Worm (Caenorhabditis elegans) whole organism, late embryonic: ENCODE results near the gene dhs-25.

Source experiments
- C08G9.2 ChIP-seq: sonication (generic microtip); optimal IDR thresholded peaks from 2 replicates; lab custom pipeline; 2016; ENCODE audit warnings: mild to moderate bottlenecking, missing genetic modification characterization, moderate library complexity, missing compliant biosample characterization
- C38D4.7 ChIP-seq: fragments of 200-800 bp; sonication (Bioruptor generic); optimal IDR thresholded peaks from 2 replicates; lab custom pipeline; 2018; ENCODE audit warnings: mild to moderate bottlenecking, missing genetic modification characterization, moderate library complexity, missing compliant biosample characterization
- F13H6.1 ChIP-seq: sonication (generic microtip); optimal IDR thresholded peaks from 2 replicates; lab custom pipeline; 2016; ENCODE audit warnings: missing genetic modification characterization, missing compliant biosample characterization
- K02D7.2 ChIP-seq: sonication (generic microtip); optimal IDR thresholded peaks from 2 replicates; lab custom pipeline; 2017; ENCODE audit warnings: mild to moderate bottlenecking, missing genetic modification characterization, missing compliant biosample characterization
- K09A11.1 ChIP-seq: sonication (generic microtip); optimal IDR thresholded peaks from 2 replicates; lab custom pipeline; 2017; ENCODE audit warnings: antibody characterized with exemption, mild to moderate bottlenecking, missing genetic modification characterization, missing compliant biosample characterization; ENCODE audit not compliant: insufficient read depth
- T23F11.4 ChIP-seq: fragments of 200-800 bp; sonication (Bioruptor generic); optimal IDR thresholded peaks from 2 replicates; lab custom pipeline; 2018; ENCODE audit warnings: mild to moderate bottlenecking, missing genetic modification characterization, missing compliant biosample characterization
- Y22D7AL.16 ChIP-seq: sonication (generic microtip); optimal IDR thresholded peaks from 2 replicates; lab custom pipeline; 2016; ENCODE audit warnings: missing genetic modification characterization, missing compliant biosample characterization
- ahr-1 ChIP-seq: sonication (generic microtip); optimal IDR thresholded peaks from 2 replicates; lab custom pipeline; 2016; ENCODE audit warnings: missing genetic modification characterization, missing compliant biosample characterization
- ceh-19 ChIP-seq: fragments of 200-800 bp; sonication (Bioruptor generic); optimal IDR thresholded peaks from 2 replicates; lab custom pipeline; 2018; ENCODE audit warnings: mild to moderate bottlenecking, missing genetic modification characterization, missing compliant biosample characterization
- ceh-22 ChIP-seq: sonication (generic microtip); optimal IDR thresholded peaks from 2 replicates; lab custom pipeline; 2017; ENCODE audit warnings: missing biosample characterization, missing genetic modification characterization
- ceh-30 ChIP-seq: fragments of 150-350 bp; optimal IDR thresholded peaks from 2 replicates; lab custom pipeline; 2014; ENCODE audit warnings: missing biosample characterization, missing genetic modification characterization
- ceh-31 ChIP-seq: sonication (generic microtip); optimal IDR thresholded peaks from 2 replicates; lab custom pipeline; 2016; ENCODE audit warnings: missing genetic modification characterization, missing compliant biosample characterization
- ceh-34 ChIP-seq: sonication (generic microtip); optimal IDR thresholded peaks from 2 replicates; lab custom pipeline; 2016; ENCODE audit warnings: mild to moderate bottlenecking, missing genetic modification characterization, missing compliant biosample characterization
- ceh-45 ChIP-seq: fragments of 200-800 bp; sonication (Bioruptor generic); IDR thresholded peaks from 2 replicates; pipeline ENCODE4 v1.3.6; 2022; ENCODE audit warnings: missing genetic modification reagents, missing genetic modification characterization, missing compliant biosample characterization
- ceh-9 ChIP-seq: sonication (generic microtip); optimal IDR thresholded peaks from 2 replicates; lab custom pipeline; 2016; ENCODE audit warnings: mild to moderate bottlenecking, missing genetic modification characterization, inconsistent platforms, missing compliant biosample characterization
- che-1 ChIP-seq: sonication (generic microtip); optimal IDR thresholded peaks from 2 replicates; lab custom pipeline; 2016; ENCODE audit warnings: mild to moderate bottlenecking, missing genetic modification characterization, missing compliant biosample characterization
- dve-1 ChIP-seq: sonication (generic microtip); optimal IDR thresholded peaks from 2 replicates; lab custom pipeline; 2017; ENCODE audit warnings: antibody characterized with exemption, mild to moderate bottlenecking, missing genetic modification characterization, missing compliant biosample characterization
- elt-4 ChIP-seq: sonication (generic microtip); optimal IDR thresholded peaks from 2 replicates; lab custom pipeline; 2016; ENCODE audit warnings: missing genetic modification characterization, missing compliant biosample characterization
- ets-4 ChIP-seq: sonication (generic microtip); optimal IDR thresholded peaks from 2 replicates; lab custom pipeline; 2016; ENCODE audit warnings: missing genetic modification characterization, missing compliant biosample characterization
- fkh-10 ChIP-seq: fragments of 150-350 bp; optimal IDR thresholded peaks from 2 replicates; lab custom pipeline; 2014; ENCODE audit warnings: missing biosample characterization, missing genetic modification reagents, missing genetic modification characterization
- hlh-13 ChIP-seq: fragments of 200-800 bp; sonication (Bioruptor generic); optimal IDR thresholded peaks from 2 replicates; lab custom pipeline; 2018; ENCODE audit warnings: mild to moderate bottlenecking, missing genetic modification characterization, missing compliant biosample characterization
- hlh-30 ChIP-seq: sonication (generic microtip); optimal IDR thresholded peaks from 2 replicates; lab custom pipeline; 2017; ENCODE audit warnings: antibody characterized with exemption, missing genetic modification characterization, missing compliant biosample characterization; ENCODE audit not compliant: insufficient read depth
- hlh-6 ChIP-seq: sonication (generic microtip); optimal IDR thresholded peaks from 2 replicates; lab custom pipeline; 2016; ENCODE audit warnings: missing genotype, missing genetic modification characterization, missing compliant biosample characterization
- hlh-8 ChIP-seq: sonication (generic microtip); optimal IDR thresholded peaks from 2 replicates; lab custom pipeline; 2016; ENCODE audit warnings: missing genotype, missing genetic modification characterization, missing compliant biosample characterization
- lim-6 ChIP-seq: sonication (generic microtip); optimal IDR thresholded peaks from 2 replicates; lab custom pipeline; 2016; ENCODE audit warnings: missing genetic modification characterization, missing compliant biosample characterization
- lin-11 ChIP-seq: fragments of 200-800 bp; sonication (Bioruptor generic); optimal IDR thresholded peaks from 2 replicates; lab custom pipeline; 2018; ENCODE audit warnings: mild to moderate bottlenecking, missing genetic modification characterization, missing compliant biosample characterization
- madf-2 ChIP-seq: sonication (generic microtip); optimal IDR thresholded peaks from 2 replicates; lab custom pipeline; 2017; ENCODE audit warnings: missing genetic modification characterization, missing compliant biosample characterization
- mec-3 ChIP-seq: sonication (generic microtip); optimal IDR thresholded peaks from 2 replicates; lab custom pipeline; 2016; ENCODE audit warnings: borderline replicate concordance, missing genetic modification characterization, missing compliant biosample characterization
- npax-4 ChIP-seq: sonication (generic microtip); optimal IDR thresholded peaks from 2 replicates; lab custom pipeline; 2016; ENCODE audit warnings: missing genetic modification characterization, missing compliant biosample characterization
- pat-9 ChIP-seq: fragments of 200-800 bp; sonication (Bioruptor generic); optimal IDR thresholded peaks from 2 replicates; lab custom pipeline; 2018; ENCODE audit warnings: mild to moderate bottlenecking, missing genetic modification characterization, moderate library complexity, missing compliant biosample characterization
- pha-4 ChIP-seq: fragments of 150-350 bp; optimal IDR thresholded peaks from 2 replicates; lab custom pipeline; 2018; ENCODE audit warnings: missing biosample characterization, missing genetic modification reagents, missing genetic modification characterization
- pqm-1 ChIP-seq: sonication (generic microtip); optimal IDR thresholded peaks from 2 replicates; lab custom pipeline; 2016; ENCODE audit warnings: missing genetic modification characterization, missing compliant biosample characterization
- ref-2 ChIP-seq: sonication (generic microtip); optimal IDR thresholded peaks from 2 replicates; lab custom pipeline; 2016; ENCODE audit warnings: missing genetic modification characterization, missing compliant biosample characterization
- rnt-1 ChIP-seq: sonication (generic microtip); optimal IDR thresholded peaks from 2 replicates; lab custom pipeline; 2016; ENCODE audit warnings: missing genetic modification characterization, missing compliant biosample characterization
- sdc-2 ChIP-seq: sonication (generic microtip); optimal IDR thresholded peaks from 2 replicates; lab custom pipeline; 2016; ENCODE audit warnings: missing genotype, missing genetic modification characterization, missing compliant biosample characterization
- sox-2 ChIP-seq: fragments of 200-800 bp; sonication (Bioruptor generic); IDR thresholded peaks from 2 replicates; pipeline ENCODE4 v1.3.6; 2022; ENCODE audit warnings: missing genetic modification reagents, missing genetic modification characterization, missing compliant biosample characterization
- syd-9 ChIP-seq: sonication (generic microtip); optimal IDR thresholded peaks from 2 replicates; lab custom pipeline; 2016; ENCODE audit warnings: mild to moderate bottlenecking, missing genetic modification characterization, moderate library complexity, missing compliant biosample characterization
- tbx-2 ChIP-seq: sonication (generic microtip); optimal IDR thresholded peaks from 2 replicates; lab custom pipeline; 2016; ENCODE audit warnings: missing genetic modification characterization, missing compliant biosample characterization
- tbx-7 ChIP-seq: sonication (generic microtip); optimal IDR thresholded peaks from 2 replicates; lab custom pipeline; 2016; ENCODE audit warnings: missing genotype, missing genetic modification characterization, missing compliant biosample characterization
- unc-3 ChIP-seq, 2 experiments: fragments of 200-800 bp in 1 of 2; sonication (Bioruptor generic) in 1 of 2; sonication (generic microtip) in 1 of 2; conservative IDR thresholded peaks in 1 of 2; optimal IDR thresholded peaks in 1 of 2; 2 replicates each; pipeline versions ENCODE4 v1.3.6 to Lab custom; 2016 to 2022; ENCODE audit warnings: missing compliant biosample characterization in 2 of 2, missing genetic modification characterization in 2 of 2, missing genetic modification reagents in 1 of 2
- unc-86 ChIP-seq: sonication (generic microtip); optimal IDR thresholded peaks from 2 replicates; lab custom pipeline; 2016; ENCODE audit warnings: missing genetic modification characterization, missing compliant biosample characterization
- zip-5 ChIP-seq: sonication (generic microtip); optimal IDR thresholded peaks from 2 replicates; lab custom pipeline; 2016; ENCODE audit warnings: missing genetic modification characterization, missing compliant biosample characterization

Gene dhs-25

DNA sequence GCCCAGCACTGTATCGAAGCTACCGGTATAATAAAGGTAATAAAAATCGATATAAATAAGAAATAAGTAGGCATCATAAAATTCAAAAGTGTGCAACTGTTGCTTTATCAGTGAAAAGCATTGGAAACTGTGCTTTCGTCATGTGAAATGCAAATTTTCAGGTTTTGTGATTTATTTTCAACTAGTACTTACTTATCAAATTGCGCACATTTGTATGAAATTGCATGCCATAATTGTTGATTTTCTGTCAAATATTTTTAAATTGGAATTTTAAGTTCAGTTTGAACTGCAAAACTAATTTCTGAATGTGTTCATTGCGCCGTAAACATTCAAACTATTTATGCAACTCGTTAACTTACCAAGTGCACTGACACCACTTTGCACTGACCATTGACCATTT, 614 bp upstream of the dhs-25 start, which contains the start of gene D1005.4:
Gene D1005.4, minus strand, starts transcription at position 101 of the 400 bp plus-strand sequence.
- no peak for TF ChIP-seq tbx-2 (tag; lab: Kevin White, UChicago)
- TF ChIP-seq hlh-13 (GFP tag; lab: Kevin White, UChicago), result no peak
- TF ChIP-seq elt-4 (tag; lab: Kevin White, UChicago), result no peak
- no peak for TF ChIP-seq ceh-45 (GFP tag; lab: Robert Waterston, UW)
- TF ChIP-seq Y22D7AL.16 (tag; lab: Kevin White, UChicago), result no peak
- TF ChIP-seq che-1 (tag; lab: Kevin White, UChicago), result no peak
- TF ChIP-seq K09A11.1, result no peak
- no peak for TF ChIP-seq ets-4
- TF ChIP-seq mec-3, result no peak
- TF ChIP-seq pat-9 (tag; lab: Kevin White, UChicago), result no peak
- no peak for TF ChIP-seq ceh-22
- TF ChIP-seq pha-4 (tag; lab: Kevin White, UChicago), result no peak
- TF ChIP-seq F13H6.1, result no peak
- TF ChIP-seq dve-1 (tag; lab: Kevin White, UChicago), result no peak
- TF ChIP-seq pqm-1 (tag; lab: Kevin White, UChicago), result no peak
- no peak for TF ChIP-seq lim-6 (tag; lab: Kevin White, UChicago)
- no peak for TF ChIP-seq ceh-19 (GFP tag; lab: Kevin White, UChicago)
- no peak for TF ChIP-seq tbx-7 (tag; lab: Kevin White, UChicago)

- TF ChIP-seq fkh-10, result no peak
- TF ChIP-seq K02D7.2 (tag; lab: Kevin White, UChicago), result no peak
- TF ChIP-seq unc-86 (tag; lab: Kevin White, UChicago), result no peak
- TF ChIP-seq Y22D7AL.16 (tag; lab: Kevin White, UChicago), result no peak
- no peak for TF ChIP-seq ahr-1 (tag; lab: Kevin White, UChicago)
- TF ChIP-seq madf-2 (tag; lab: Kevin White, UChicago), result no peak
- TF ChIP-seq pqm-1 (tag; lab: Kevin White, UChicago), result no peak
- TF ChIP-seq zip-5, result no peak
- no peak for TF ChIP-seq F13H6.1
- no peak for TF ChIP-seq ceh-9 (tag; lab: Kevin White, UChicago)
- no peak for TF ChIP-seq hlh-6 (tag; lab: Kevin White, UChicago)
- TF ChIP-seq C38D4.7, result no peak
- TF ChIP-seq C08G9.2 (tag; lab: Kevin White, UChicago), result no peak
- TF ChIP-seq ceh-31 (tag; lab: Kevin White, UChicago), result no peak
- TF ChIP-seq rnt-1 (tag; lab: Kevin White, UChicago), result no peak
Measured at ce11 chrX:1487096-1487495, 764 bp downstream of the dhs-25 start.

ce11 chrX:1488775-1489174, 2.4 kb downstream of the dhs-25 start:
- TF ChIP-seq unc-3 (GFP tag; conservative IDR thresholded peaks at IDR 0.05; lab: Robert Waterston, UW) (no peak), unc-3 (tag; optimal IDR thresholded peaks at IDR 0.05; lab: Kevin White, UChicago) (no peak), pat-9 (tag; lab: Kevin White, UChicago) (no peak), hlh-8 (tag; lab: Kevin White, UChicago) (no peak), ahr-1 (tag; lab: Kevin White, UChicago) (no peak), ref-2 (tag; lab: Kevin White, UChicago) (no peak), sox-2 (GFP tag; lab: Robert Waterston, UW) (no peak), syd-9 (no peak), tbx-2 (tag; lab: Kevin White, UChicago) (no peak), lim-6 (tag; lab: Kevin White, UChicago) (no peak), K09A11.1 (no peak), lin-11 (no peak), pha-4 (tag; lab: Kevin White, UChicago) (no peak), ceh-19 (GFP tag; lab: Kevin White, UChicago) (no peak), ceh-9 (tag; lab: Kevin White, UChicago) (no peak), unc-86 (tag; lab: Kevin White, UChicago) (no peak)
- TF ChIP-seq, all 69 proteins: peak for 0

DNA sequence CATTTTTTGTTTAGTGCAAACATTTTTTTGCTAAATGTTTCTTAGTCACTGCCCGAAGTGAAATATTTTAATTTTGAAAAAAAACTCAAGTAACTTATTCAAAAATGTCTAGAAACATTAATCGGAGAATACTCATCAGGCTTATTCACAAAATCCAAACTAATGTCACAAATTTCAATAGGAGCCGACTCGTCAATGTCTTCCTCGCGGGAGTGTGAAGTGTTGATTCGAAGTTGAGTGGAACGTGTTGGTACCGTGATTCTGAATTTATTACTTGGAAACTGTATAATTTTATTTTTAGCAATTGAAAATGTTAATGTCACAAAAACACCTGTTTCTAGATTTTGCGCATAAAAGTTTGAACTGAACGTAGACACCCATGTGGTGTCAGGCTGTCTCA, 3.2 kb downstream of the dhs-25 start:
- TF ChIP-seq dve-1 (tag; lab: Kevin White, UChicago), result no peak
- no peak for TF ChIP-seq hlh-30
- no peak for TF ChIP-seq ceh-34 (tag; lab: Kevin White, UChicago)
- no peak for TF ChIP-seq K09A11.1
- TF ChIP-seq ceh-19 (GFP tag; lab: Kevin White, UChicago), result no peak
- no peak for TF ChIP-seq npax-4 (tag; lab: Kevin White, UChicago)
- no peak for TF ChIP-seq sdc-2 (tag; lab: Kevin White, UChicago)
- no peak for TF ChIP-seq ceh-30
- TF ChIP-seq C38D4.7, result no peak
- TF ChIP-seq T23F11.4 (GFP tag; lab: Kevin White, UChicago), result no peak
- no peak for TF ChIP-seq ceh-22
- TF ChIP-seq F13H6.1, result no peak
- TF ChIP-seq Y22D7AL.16 (tag; lab: Kevin White, UChicago), result no peak
